Worm (Caenorhabditis elegans) whole organism, late embryonic: ENCODE measurements around the gene C25E10.7.

ENCODE experiments used
- C38D4.7 ChIP-seq: fragments of 200-800 bp; sonication (Bioruptor generic); optimal IDR thresholded peaks from 2 replicates; lab custom pipeline; 2018; ENCODE audit warnings: mild to moderate bottlenecking, missing genetic modification characterization, moderate library complexity, missing compliant biosample characterization
- K02D7.2 ChIP-seq: sonication (generic microtip); optimal IDR thresholded peaks from 2 replicates; lab custom pipeline; 2017; ENCODE audit warnings: mild to moderate bottlenecking, missing genetic modification characterization, missing compliant biosample characterization
- K09A11.1 ChIP-seq: sonication (generic microtip); optimal IDR thresholded peaks from 2 replicates; lab custom pipeline; 2017; ENCODE audit warnings: antibody characterized with exemption, mild to moderate bottlenecking, missing genetic modification characterization, missing compliant biosample characterization; ENCODE audit not compliant: insufficient read depth
- ahr-1 ChIP-seq: sonication (generic microtip); optimal IDR thresholded peaks from 2 replicates; lab custom pipeline; 2016; ENCODE audit warnings: missing genetic modification characterization, missing compliant biosample characterization
- ceh-18 ChIP-seq: sonication (generic microtip); optimal IDR thresholded peaks from 2 replicates; lab custom pipeline; 2016; ENCODE audit warnings: missing genetic modification characterization, missing compliant biosample characterization
- ceh-19 ChIP-seq: fragments of 200-800 bp; sonication (Bioruptor generic); optimal IDR thresholded peaks from 2 replicates; lab custom pipeline; 2018; ENCODE audit warnings: mild to moderate bottlenecking, missing genetic modification characterization, missing compliant biosample characterization
- ceh-2 ChIP-seq: sonication (generic microtip); optimal IDR thresholded peaks from 2 replicates; lab custom pipeline; 2016; ENCODE audit warnings: missing genotype, missing genetic modification characterization, missing compliant biosample characterization
- ceh-22 ChIP-seq: sonication (generic microtip); optimal IDR thresholded peaks from 2 replicates; lab custom pipeline; 2017; ENCODE audit warnings: missing biosample characterization, missing genetic modification characterization
- ceh-24 ChIP-seq: sonication (generic microtip); optimal IDR thresholded peaks from 2 replicates; lab custom pipeline; 2016; ENCODE audit warnings: mild to moderate bottlenecking, missing genetic modification characterization, missing compliant biosample characterization
- ceh-30 ChIP-seq: fragments of 150-350 bp; optimal IDR thresholded peaks from 2 replicates; lab custom pipeline; 2014; ENCODE audit warnings: missing biosample characterization, missing genetic modification characterization
- ceh-45 ChIP-seq: fragments of 200-800 bp; sonication (Bioruptor generic); IDR thresholded peaks from 2 replicates; pipeline ENCODE4 v1.3.6; 2022; ENCODE audit warnings: missing genetic modification reagents, missing genetic modification characterization, missing compliant biosample characterization
- ceh-48 ChIP-seq: sonication (generic microtip); optimal IDR thresholded peaks from 2 replicates; lab custom pipeline; 2016; ENCODE audit warnings: missing genetic modification characterization, inconsistent platforms, missing compliant biosample characterization
- ceh-6 ChIP-seq: fragments of 200-800 bp; sonication (Bioruptor generic); optimal IDR thresholded peaks from 2 replicates; lab custom pipeline; 2018; ENCODE audit warnings: mild to moderate bottlenecking, missing genetic modification characterization, missing compliant biosample characterization
- ceh-9 ChIP-seq: sonication (generic microtip); optimal IDR thresholded peaks from 2 replicates; lab custom pipeline; 2016; ENCODE audit warnings: mild to moderate bottlenecking, missing genetic modification characterization, inconsistent platforms, missing compliant biosample characterization
- dve-1 ChIP-seq: sonication (generic microtip); optimal IDR thresholded peaks from 2 replicates; lab custom pipeline; 2017; ENCODE audit warnings: antibody characterized with exemption, mild to moderate bottlenecking, missing genetic modification characterization, missing compliant biosample characterization
- elt-2 ChIP-seq: sonication (generic microtip); optimal IDR thresholded peaks from 2 replicates; lab custom pipeline; 2016; ENCODE audit warnings: missing genetic modification reagents, missing genetic modification characterization, missing compliant biosample characterization
- ets-4 ChIP-seq: sonication (generic microtip); optimal IDR thresholded peaks from 2 replicates; lab custom pipeline; 2016; ENCODE audit warnings: missing genetic modification characterization, missing compliant biosample characterization
- eyg-1 ChIP-seq: sonication (generic microtip); optimal IDR thresholded peaks from 2 replicates; lab custom pipeline; 2016; ENCODE audit warnings: missing genotype, missing genetic modification characterization, missing compliant biosample characterization
- hlh-15 ChIP-seq: sonication (generic microtip); optimal IDR thresholded peaks from 2 replicates; lab custom pipeline; 2016; ENCODE audit warnings: missing genetic modification characterization, missing compliant biosample characterization
- hlh-30 ChIP-seq: sonication (generic microtip); optimal IDR thresholded peaks from 2 replicates; lab custom pipeline; 2017; ENCODE audit warnings: antibody characterized with exemption, missing genetic modification characterization, missing compliant biosample characterization; ENCODE audit not compliant: insufficient read depth
- hlh-6 ChIP-seq: sonication (generic microtip); optimal IDR thresholded peaks from 2 replicates; lab custom pipeline; 2016; ENCODE audit warnings: missing genotype, missing genetic modification characterization, missing compliant biosample characterization
- lin-11 ChIP-seq: fragments of 200-800 bp; sonication (Bioruptor generic); optimal IDR thresholded peaks from 2 replicates; lab custom pipeline; 2018; ENCODE audit warnings: mild to moderate bottlenecking, missing genetic modification characterization, missing compliant biosample characterization
- madf-2 ChIP-seq: sonication (generic microtip); optimal IDR thresholded peaks from 2 replicates; lab custom pipeline; 2017; ENCODE audit warnings: missing genetic modification characterization, missing compliant biosample characterization
- mec-3 ChIP-seq: sonication (generic microtip); optimal IDR thresholded peaks from 2 replicates; lab custom pipeline; 2016; ENCODE audit warnings: borderline replicate concordance, missing genetic modification characterization, missing compliant biosample characterization
- nhr-11 ChIP-seq: fragments of 150-350 bp; optimal IDR thresholded peaks from 2 replicates; lab custom pipeline; 2014; ENCODE audit warnings: missing biosample characterization, missing genetic modification characterization
- nhr-232 ChIP-seq: sonication (generic microtip); optimal IDR thresholded peaks from 2 replicates; lab custom pipeline; 2016; ENCODE audit warnings: missing genetic modification characterization, missing compliant biosample characterization
- npax-4 ChIP-seq: sonication (generic microtip); optimal IDR thresholded peaks from 2 replicates; lab custom pipeline; 2016; ENCODE audit warnings: missing genetic modification characterization, missing compliant biosample characterization
- odd-2 ChIP-seq: sonication (generic microtip); optimal IDR thresholded peaks from 2 replicates; lab custom pipeline; 2017; ENCODE audit warnings: antibody characterized with exemption, mild to moderate bottlenecking, missing genetic modification characterization, missing compliant biosample characterization
- pat-9 ChIP-seq: fragments of 200-800 bp; sonication (Bioruptor generic); optimal IDR thresholded peaks from 2 replicates; lab custom pipeline; 2018; ENCODE audit warnings: mild to moderate bottlenecking, missing genetic modification characterization, moderate library complexity, missing compliant biosample characterization
- rnt-1 ChIP-seq: sonication (generic microtip); optimal IDR thresholded peaks from 2 replicates; lab custom pipeline; 2016; ENCODE audit warnings: missing genetic modification characterization, missing compliant biosample characterization
- sdc-2 ChIP-seq: sonication (generic microtip); optimal IDR thresholded peaks from 2 replicates; lab custom pipeline; 2016; ENCODE audit warnings: missing genotype, missing genetic modification characterization, missing compliant biosample characterization
- sox-4 ChIP-seq: sonication (generic microtip); optimal IDR thresholded peaks from 2 replicates; lab custom pipeline; 2017; ENCODE audit warnings: mild to moderate bottlenecking, missing genetic modification characterization, inconsistent platforms, missing compliant biosample characterization
- tbx-7 ChIP-seq: sonication (generic microtip); optimal IDR thresholded peaks from 2 replicates; lab custom pipeline; 2016; ENCODE audit warnings: missing genotype, missing genetic modification characterization, missing compliant biosample characterization
- ttx-3 ChIP-seq: sonication (generic microtip); optimal IDR thresholded peaks from 2 replicates; lab custom pipeline; 2016; ENCODE audit warnings: missing genetic modification reagents, missing genetic modification characterization, missing compliant biosample characterization
- unc-55 ChIP-seq: sonication (generic microtip); optimal IDR thresholded peaks from 2 replicates; lab custom pipeline; 2017; ENCODE audit warnings: missing biosample characterization, missing genetic modification reagents, missing genetic modification characterization
- zip-5 ChIP-seq: sonication (generic microtip); optimal IDR thresholded peaks from 2 replicates; lab custom pipeline; 2016; ENCODE audit warnings: missing genetic modification characterization, missing compliant biosample characterization

Gene C25E10.7

DNA sequence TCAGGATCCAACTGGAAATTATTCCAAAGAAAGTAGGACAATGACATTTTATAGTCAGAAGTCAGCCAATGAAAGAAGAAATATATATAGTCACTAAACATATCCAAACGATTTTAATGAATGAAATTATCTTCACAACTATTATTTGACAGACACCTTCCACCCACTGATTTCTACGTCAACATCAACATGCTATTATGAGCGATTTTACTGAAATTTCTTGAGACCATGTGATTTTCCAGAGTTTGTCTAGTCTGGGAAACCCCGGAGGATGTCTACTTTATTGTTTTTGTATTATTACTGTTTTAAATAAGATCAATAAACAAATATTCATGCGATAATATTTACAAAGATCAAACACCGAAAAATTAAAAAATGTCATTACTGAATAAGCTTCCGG, 35.5 kb downstream of the C25E10.7 start, which contains the start of gene srt-18:
Gene srt-18, minus strand, starts transcription at position 101 of the 400 bp plus-strand sequence.
- no peak for TF ChIP-seq nhr-232 (tag; lab: Kevin White, UChicago)
- TF ChIP-seq C38D4.7 (GFP tag; lab: Kevin White, UChicago): no peak
- TF ChIP-seq npax-4 (tag; lab: Kevin White, UChicago): no peak
- no peak for TF ChIP-seq ceh-22 (tag; lab: Kevin White, UChicago)
- TF ChIP-seq ceh-24: no peak
- TF ChIP-seq hlh-15 (tag; lab: Kevin White, UChicago): no peak
- no peak for TF ChIP-seq dve-1 (tag; lab: Kevin White, UChicago)
- no peak for TF ChIP-seq hlh-6 (tag; lab: Kevin White, UChicago)
- TF ChIP-seq lin-11 (tag; lab: Kevin White, UChicago): no peak
- no peak for TF ChIP-seq rnt-1 (tag; lab: Kevin White, UChicago)
- TF ChIP-seq pat-9 (tag; lab: Kevin White, UChicago): no peak
- no peak for TF ChIP-seq K02D7.2 (tag; lab: Kevin White, UChicago)
- TF ChIP-seq sdc-2 (tag; lab: Kevin White, UChicago): no peak
- TF ChIP-seq ceh-48 (tag; lab: Kevin White, UChicago): no peak

DNA sequence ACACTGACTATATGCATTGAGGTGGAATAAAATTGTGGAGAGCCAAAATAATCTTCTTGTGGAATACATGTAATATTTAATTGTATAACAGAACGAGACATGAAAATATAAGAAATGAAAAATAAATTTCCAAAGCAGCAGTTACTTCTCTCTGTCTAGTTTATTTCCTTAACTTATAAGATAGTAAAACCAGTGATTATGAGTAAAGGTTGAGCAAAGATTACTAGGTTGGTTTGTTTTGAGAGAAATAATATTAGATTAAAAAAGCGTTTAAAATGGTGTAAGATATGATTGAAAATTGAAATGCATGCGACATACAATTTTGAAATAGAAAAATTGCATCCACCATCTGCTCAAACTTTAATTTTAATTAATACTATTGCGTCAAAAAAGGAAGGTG, 37.2 kb downstream of the C25E10.7 start, which contains the start of gene srh-201:
Gene srh-201, minus strand, starts transcription at position 101 of the 400 bp plus-strand sequence.
- TF ChIP-seq zip-5 (tag; lab: Kevin White, UChicago) (no peak), ceh-2 (tag; lab: Kevin White, UChicago) (no peak), ceh-30 (tag; lab: Kevin White, UChicago) (no peak), rnt-1 (tag; lab: Kevin White, UChicago) (no peak), C38D4.7 (GFP tag; lab: Kevin White, UChicago) (no peak), sox-4 (tag; lab: Kevin White, UChicago) (no peak), eyg-1 (tag; lab: Kevin White, UChicago) (no peak), ttx-3 (tag; lab: Kevin White, UChicago) (no peak), odd-2 (tag; lab: Kevin White, UChicago) (no peak), ceh-19 (no peak), elt-2 (no peak), madf-2 (tag; lab: Kevin White, UChicago) (no peak), dve-1 (tag; lab: Kevin White, UChicago) (no peak), ets-4 (tag; lab: Kevin White, UChicago) (no peak), unc-55 (GFP tag; lab: Kevin White, UChicago) (no peak), tbx-7 (no peak), ceh-9 (tag; lab: Kevin White, UChicago) (no peak), mec-3 (no peak), K09A11.1 (tag; lab: Kevin White, UChicago) (no peak), ceh-45 (GFP tag; lab: Robert Waterston, UW) (no peak)
- TF ChIP-seq, all 69 proteins: peak for 0

DNA sequence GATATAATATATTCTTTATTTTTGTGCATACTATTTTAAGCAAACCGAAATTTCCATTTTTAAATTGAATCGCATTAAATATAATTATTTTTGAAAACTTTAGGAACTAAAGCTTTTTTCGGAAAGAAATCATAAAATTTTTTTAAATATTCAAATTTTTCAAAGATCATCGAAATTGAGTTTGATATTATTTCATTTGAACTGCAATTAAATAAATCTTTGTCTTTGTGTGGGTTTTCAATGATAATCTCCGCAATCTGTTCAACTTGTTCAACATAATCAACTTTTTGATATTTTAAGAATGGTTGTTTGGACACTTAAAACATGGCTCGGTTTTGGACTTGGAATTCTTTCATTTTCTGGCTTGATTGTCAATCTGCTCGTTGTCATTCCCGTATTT, 41.8 kb downstream of the C25E10.7 start, which contains the start of gene srx-2:
Gene srx-2, plus strand, starts transcription at position 301 of the 400 bp plus-strand sequence.
- TF ChIP-seq K02D7.2 (tag; lab: Kevin White, UChicago) (no peak), ceh-30 (tag; lab: Kevin White, UChicago) (no peak), nhr-11 (no peak), hlh-30 (tag; lab: Kevin White, UChicago) (no peak), pat-9 (tag; lab: Kevin White, UChicago) (no peak), zip-5 (tag; lab: Kevin White, UChicago) (no peak), ceh-6 (GFP tag; lab: Kevin White, UChicago) (no peak), ahr-1 (tag; lab: Kevin White, UChicago) (no peak)

DNA sequence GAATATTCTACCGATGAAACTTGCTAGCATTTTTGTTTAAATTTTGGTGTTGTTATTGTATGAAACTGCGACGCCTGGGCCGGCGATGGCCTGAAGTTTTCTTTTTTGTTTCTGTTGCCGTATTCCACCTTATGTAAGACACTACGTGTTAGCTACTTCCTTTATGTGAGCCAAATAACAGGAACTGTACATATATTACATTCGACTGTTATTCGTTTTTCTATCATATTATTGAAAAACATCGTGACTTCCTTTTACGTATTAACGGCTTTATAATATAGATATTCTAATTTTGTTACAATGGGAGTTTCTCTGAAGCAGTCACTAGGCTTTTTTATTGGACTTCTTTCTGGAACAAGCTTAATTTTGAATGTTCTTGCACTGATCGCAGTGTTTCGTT, 45.8 kb downstream of the C25E10.7 start, which contains the start of gene srx-3:
Gene srx-3, plus strand, starts transcription at position 301 of the 400 bp plus-strand sequence.
- TF ChIP-seq unc-55 (GFP tag; lab: Kevin White, UChicago) (no peak), sox-4 (tag; lab: Kevin White, UChicago) (no peak), ahr-1 (tag; lab: Kevin White, UChicago) (no peak), pat-9 (tag; lab: Kevin White, UChicago) (no peak), ttx-3 (tag; lab: Kevin White, UChicago) (no peak), ceh-18 (tag; lab: Kevin White, UChicago) (no peak)
